Worm (Caenorhabditis elegans) whole organism, late embryonic: ENCODE results near the gene srd-56.

Experiments
- C38D4.7 ChIP-seq: fragments of 200-800 bp; sonication (Bioruptor generic); optimal IDR thresholded peaks from 2 replicates; lab custom pipeline; 2018; ENCODE audit warnings: mild to moderate bottlenecking, missing genetic modification characterization, moderate library complexity, missing compliant biosample characterization
- Y22D7AL.16 ChIP-seq: sonication (generic microtip); optimal IDR thresholded peaks from 2 replicates; lab custom pipeline; 2016; ENCODE audit warnings: missing genetic modification characterization, missing compliant biosample characterization
- ama-1 ChIP-seq: fragments of 150-350 bp; optimal IDR thresholded peaks from 2 replicates; lab custom pipeline; 2014
- ceh-19 ChIP-seq: fragments of 200-800 bp; sonication (Bioruptor generic); optimal IDR thresholded peaks from 2 replicates; lab custom pipeline; 2018; ENCODE audit warnings: mild to moderate bottlenecking, missing genetic modification characterization, missing compliant biosample characterization
- ceh-2 ChIP-seq: sonication (generic microtip); optimal IDR thresholded peaks from 2 replicates; lab custom pipeline; 2016; ENCODE audit warnings: missing genotype, missing genetic modification characterization, missing compliant biosample characterization
- fkh-10 ChIP-seq: fragments of 150-350 bp; optimal IDR thresholded peaks from 2 replicates; lab custom pipeline; 2014; ENCODE audit warnings: missing biosample characterization, missing genetic modification reagents, missing genetic modification characterization
- madf-2 ChIP-seq: sonication (generic microtip); optimal IDR thresholded peaks from 2 replicates; lab custom pipeline; 2017; ENCODE audit warnings: missing genetic modification characterization, missing compliant biosample characterization
- pha-4 ChIP-seq: fragments of 150-350 bp; optimal IDR thresholded peaks from 2 replicates; lab custom pipeline; 2018; ENCODE audit warnings: missing biosample characterization, missing genetic modification reagents, missing genetic modification characterization
- sox-2 ChIP-seq: fragments of 200-800 bp; sonication (Bioruptor generic); IDR thresholded peaks from 2 replicates; pipeline ENCODE4 v1.3.6; 2022; ENCODE audit warnings: missing genetic modification reagents, missing genetic modification characterization, missing compliant biosample characterization

ce11 chrII:7189120-7189519, 13.9 kb downstream of the srd-56 start, which contains the start of gene E04F6.4:
- TF ChIP-seq Y22D7AL.16 (tag; lab: Kevin White, UChicago) (no peak), sox-2 (GFP tag; lab: Robert Waterston, UW) (no peak), ama-1 (lab: Kevin White, UChicago) (no peak), madf-2 (no peak), fkh-10 (no peak), ceh-19 (GFP tag; lab: Kevin White, UChicago) (no peak), ceh-2 (tag; lab: Kevin White, UChicago) (no peak), C38D4.7 (no peak), pha-4 (tag; lab: Kevin White, UChicago) (no peak)
